Worm (Caenorhabditis elegans) whole organism, L1 larva: Measurements from ENCODE around the gene W02F12.8.
A peak's percentile ranks its signal among the peaks of the same experiment; 100 is the strongest.

Source experiments
- C16A3.4 ChIP-seq: fragments of 150-350 bp; optimal IDR thresholded peaks from 2 replicates; lab custom pipeline; 2014; ENCODE audit warnings: missing biosample characterization, missing genetic modification characterization
- alr-1 ChIP-seq: fragments of 200-800 bp; sonication (Bioruptor generic); optimal IDR thresholded peaks from 2 replicates; lab custom pipeline; 2018; ENCODE audit warnings: borderline replicate concordance, mild to moderate bottlenecking, missing genetic modification characterization, missing compliant biosample characterization
- ama-1 ChIP-seq: fragments of 150-350 bp; optimal IDR thresholded peaks from 2 replicates; lab custom pipeline; 2014
- blmp-1 ChIP-seq: fragments of 150-350 bp; optimal IDR thresholded peaks from 2 replicates; lab custom pipeline; 2014; ENCODE audit warnings: missing biosample characterization, missing genetic modification characterization
- ceh-8 ChIP-seq: fragments of 200-800 bp; sonication (Bioruptor generic); optimal IDR thresholded peaks from 2 replicates; lab custom pipeline; 2018; ENCODE audit warnings: mild to moderate bottlenecking, missing genetic modification characterization, moderate library complexity, missing compliant biosample characterization
- ceh-82 ChIP-seq, 3 experiments: fragments of 150-350 bp in 1 of 3; sonication (generic microtip) in 2 of 3; optimal IDR thresholded peaks; 2 replicates each; lab custom pipeline; 2014 to 2017; ENCODE audit warnings: missing biosample characterization in 3 of 3, missing genetic modification characterization in 3 of 3
- ceh-90 ChIP-seq: sonication (generic microtip); optimal IDR thresholded peaks from 2 replicates; lab custom pipeline; 2016; ENCODE audit warnings: missing genetic modification characterization, missing compliant biosample characterization
- efl-1 ChIP-seq, 4 experiments: fragments of 150-350 bp; optimal IDR thresholded peaks in 3 of 4; peaks in 1 of 4; 1 replicate in 1 of 4; 2 replicates in 3 of 4; lab custom pipeline; 2014; ENCODE audit warnings: missing biosample characterization in 2 of 4, missing genetic modification characterization in 2 of 4, missing genetic modification reagents in 2 of 4
- efl-3 ChIP-seq: fragments of 200-800 bp; sonication (Bioruptor generic); optimal IDR thresholded peaks from 2 replicates; lab custom pipeline; 2018; ENCODE audit warnings: mild to moderate bottlenecking, missing genetic modification characterization, missing compliant biosample characterization
- elt-2 ChIP-seq: sonication (generic microtip); optimal IDR thresholded peaks from 2 replicates; lab custom pipeline; 2016; ENCODE audit warnings: missing genetic modification characterization, mild to moderate bottlenecking, inconsistent platforms, missing compliant biosample characterization, missing genetic modification reagents
- fkh-8 ChIP-seq: sonication (generic microtip); optimal IDR thresholded peaks from 2 replicates; lab custom pipeline; 2016; ENCODE audit warnings: mild to moderate bottlenecking, missing genetic modification characterization, missing compliant biosample characterization
- fos-1 ChIP-seq: fragments of 150-350 bp; optimal IDR thresholded peaks from 2 replicates; lab custom pipeline; 2014; ENCODE audit warnings: missing biosample characterization, missing genetic modification characterization
- hlh-17 ChIP-seq: fragments of 200-800 bp; sonication (Bioruptor generic); optimal IDR thresholded peaks from 2 replicates; lab custom pipeline; 2018; ENCODE audit warnings: missing genetic modification characterization, mild to moderate bottlenecking, missing compliant biosample characterization, moderate library complexity, borderline replicate concordance
- hpl-2 ChIP-seq: fragments of 150-350 bp; optimal IDR thresholded peaks from 2 replicates; lab custom pipeline; 2014; ENCODE audit warnings: missing biosample characterization, missing genetic modification reagents, missing genetic modification characterization
- isw-1 ChIP-seq: fragments of 200-800 bp; sonication (Bioruptor generic); IDR thresholded peaks from 2 replicates; pipeline ENCODE4 v1.3.6; 2022; ENCODE audit warnings: missing genetic modification characterization, missing compliant biosample characterization
- lin-14 ChIP-seq: fragments of 200-800 bp; sonication (Bioruptor generic); optimal IDR thresholded peaks from 2 replicates; lab custom pipeline; 2018; ENCODE audit warnings: mild to moderate bottlenecking, missing genetic modification characterization, moderate library complexity, missing compliant biosample characterization
- lir-3 ChIP-seq: sonication (generic microtip); optimal IDR thresholded peaks from 2 replicates; lab custom pipeline; 2016; ENCODE audit warnings: mild to moderate bottlenecking, missing genetic modification characterization, moderate library complexity, missing compliant biosample characterization; ENCODE audit not compliant: poor library complexity
- mab-9 ChIP-seq: fragments of 200-800 bp; sonication (Bioruptor generic); IDR thresholded peaks from 2 replicates; pipeline ENCODE4 v1.3.6; 2022; ENCODE audit warnings: missing genetic modification reagents, missing genetic modification characterization, missing compliant biosample characterization
- mep-1 ChIP-seq: fragments of 150-350 bp; optimal IDR thresholded peaks from 2 replicates; lab custom pipeline; 2014; ENCODE audit warnings: missing biosample characterization, missing genetic modification characterization
- nhr-11 ChIP-seq: fragments of 150-350 bp; optimal IDR thresholded peaks from 2 replicates; lab custom pipeline; 2014; ENCODE audit warnings: missing biosample characterization, missing genetic modification characterization
- nhr-19 ChIP-seq: fragments of 200-800 bp; sonication (Bioruptor generic); conservative IDR thresholded peaks from 2 replicates; pipeline ENCODE4 v1.3.6; 2022; ENCODE audit warnings: missing genetic modification characterization, missing compliant biosample characterization
- nhr-20 ChIP-seq: sonication (generic microtip); optimal IDR thresholded peaks from 2 replicates; lab custom pipeline; 2016; ENCODE audit warnings: mild to moderate bottlenecking, missing genetic modification characterization, missing compliant biosample characterization
- nhr-76 ChIP-seq: sonication (generic microtip); optimal IDR thresholded peaks from 2 replicates; lab custom pipeline; 2017; ENCODE audit warnings: missing biosample characterization, missing genetic modification characterization
- nhr-84 ChIP-seq: sonication (generic microtip); optimal IDR thresholded peaks from 2 replicates; lab custom pipeline; 2017; ENCODE audit warnings: missing biosample characterization, missing genetic modification characterization
- nhr-85 ChIP-seq: sonication (generic microtip); peaks from one replicate; lab custom pipeline; 2016; ENCODE audit warnings: missing genetic modification characterization, inconsistent platforms, missing compliant biosample characterization
- snpc-4 ChIP-seq: fragments of 150-350 bp; optimal IDR thresholded peaks from 2 replicates; lab custom pipeline; 2014; ENCODE audit warnings: missing biosample characterization, missing genetic modification characterization
- swsn-7 ChIP-seq: sonication (generic microtip); optimal IDR thresholded peaks from 2 replicates; lab custom pipeline; 2016; ENCODE audit warnings: missing genetic modification characterization, missing compliant biosample characterization
- tlp-1 ChIP-seq: fragments of 150-350 bp; optimal IDR thresholded peaks from 2 replicates; lab custom pipeline; 2014; ENCODE audit warnings: missing biosample characterization, missing genetic modification characterization
- unc-130 ChIP-seq: fragments of 150-350 bp; optimal IDR thresholded peaks from 2 replicates; lab custom pipeline; 2017; ENCODE audit warnings: missing biosample characterization, missing genetic modification characterization, inconsistent platforms
- xbp-1 ChIP-seq: sonication (generic microtip); optimal IDR thresholded peaks from 2 replicates; lab custom pipeline; 2016; ENCODE audit warnings: missing genetic modification characterization, missing compliant biosample characterization
- zag-1 ChIP-seq: fragments of 150-350 bp; optimal IDR thresholded peaks from 2 replicates; lab custom pipeline; 2014; ENCODE audit warnings: missing biosample characterization, missing genetic modification characterization
- zip-4 ChIP-seq: fragments of 200-800 bp; sonication (Bioruptor generic); optimal IDR thresholded peaks from 2 replicates; lab custom pipeline; 2018; ENCODE audit warnings: mild to moderate bottlenecking, missing genetic modification characterization, moderate library complexity, missing compliant biosample characterization
- ztf-4 ChIP-seq: fragments of 150-350 bp; optimal IDR thresholded peaks from 2 replicates; lab custom pipeline; 2014; ENCODE audit warnings: missing biosample characterization, missing genetic modification characterization

The W02F12.8 gene

DNA sequence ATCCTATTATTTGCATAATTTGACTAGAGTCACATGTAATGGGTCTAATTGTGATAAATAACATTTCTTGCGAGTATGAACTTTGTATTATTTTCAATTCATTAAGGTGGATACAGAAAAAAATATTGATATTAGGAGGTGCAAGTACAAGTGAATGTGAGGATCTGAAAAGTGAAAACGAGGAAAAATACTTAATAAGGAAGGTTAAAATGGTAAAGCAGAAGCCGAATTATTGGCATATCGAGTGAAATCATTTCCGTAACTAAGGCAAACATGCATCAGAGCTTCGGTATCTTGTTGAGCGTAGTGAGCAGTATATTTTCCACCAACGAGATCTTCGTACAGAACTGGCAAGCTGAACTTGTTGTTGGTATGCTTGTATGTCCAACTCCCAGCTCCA is 9.9 kb upstream of the W02F12.8 start:
- no peak for TF ChIP-seq hlh-17 (GFP tag; lab: Kevin White, UChicago)
- no peak for TF ChIP-seq mab-9 (GFP tag; lab: Robert Waterston, UW)
- no peak for TF ChIP-seq zip-4 (GFP tag; lab: Kevin White, UChicago)
- TF ChIP-seq xbp-1 (tag; lab: Kevin White, UChicago): no peak
- TF ChIP-seq ceh-82 (tag; optimal IDR thresholded peaks at IDR 0.05; lab: Kevin White, UChicago): no peak
- no peak for TF ChIP-seq ceh-90 (tag; lab: Kevin White, UChicago)
- no peak for TF ChIP-seq swsn-7 (tag; lab: Kevin White, UChicago)
- no peak for TF ChIP-seq nhr-76 (tag; lab: Kevin White, UChicago)
- TF ChIP-seq lin-14: no peak
- no peak for TF ChIP-seq snpc-4
- no peak for TF ChIP-seq ztf-4 (tag; lab: Kevin White, UChicago)
- TF ChIP-seq nhr-11: no peak
- no peak for TF ChIP-seq ceh-8 (GFP tag; lab: Kevin White, UChicago)

DNA sequence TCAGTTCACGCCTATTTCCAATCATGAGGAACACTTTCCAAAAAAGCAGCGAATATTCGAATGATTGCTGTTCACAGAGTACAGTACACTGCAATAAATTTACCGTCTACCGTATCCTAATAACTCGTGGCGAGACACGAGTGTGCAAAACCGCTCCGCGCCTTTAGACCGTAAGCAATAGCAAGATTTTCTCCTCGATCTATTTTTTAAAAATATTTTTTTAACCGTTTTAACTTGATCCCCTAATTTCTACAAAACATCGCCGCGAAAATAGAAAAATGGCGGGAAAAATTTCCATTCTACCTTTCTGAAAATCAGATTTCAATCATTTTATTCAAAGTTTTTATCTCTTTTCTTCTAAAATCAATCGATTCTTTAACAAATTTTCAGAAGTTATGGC is 8.1 kb upstream of the W02F12.8 start, which contains the start of gene era-1:
TSS of gene era-1 (plus strand) at position 366 of the 400 bp plus-strand sequence.
- TF ChIP-seq C16A3.4 (no peak), tlp-1 (tag; lab: Kevin White, UChicago) (no peak), ztf-4 (tag; lab: Kevin White, UChicago) (no peak), ama-1 (no peak), alr-1 (tag; lab: Kevin White, UChicago) (no peak), isw-1 (GFP tag; lab: Robert Waterston, UW) (no peak), nhr-84 (tag; lab: Kevin White, UChicago) (no peak)
- TF ChIP-seq, all 84 proteins: peak for 0

DNA sequence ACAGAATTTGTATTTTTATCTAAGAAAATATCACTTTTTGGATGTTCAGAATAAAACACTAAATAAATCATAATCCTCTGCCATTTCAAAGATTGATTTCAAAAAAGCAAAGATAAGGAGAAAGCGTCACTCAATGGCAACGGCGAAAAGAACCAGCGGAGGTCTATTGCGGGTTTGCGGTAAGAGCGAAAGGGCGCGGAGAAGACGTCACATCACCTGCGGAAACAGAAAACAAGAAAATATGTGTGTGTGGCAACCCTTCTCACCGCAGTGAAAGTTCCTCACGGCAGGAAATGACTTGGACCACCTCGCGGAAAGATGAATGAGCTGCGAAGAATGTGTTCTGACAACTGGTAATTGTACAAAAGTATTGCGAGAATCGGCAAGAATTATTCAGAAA is 5.3 kb upstream of the W02F12.8 start:
- TF ChIP-seq nhr-19 (GFP tag; lab: Robert Waterston, UW) (no peak), nhr-20 (no peak), fos-1 (tag; lab: Kevin White, UChicago) (no peak), fkh-8 (no peak), blmp-1 (tag; lab: Kevin White, UChicago) (peak; percentile 91)
- TF ChIP-seq, all 84 proteins: peak for 1

DNA sequence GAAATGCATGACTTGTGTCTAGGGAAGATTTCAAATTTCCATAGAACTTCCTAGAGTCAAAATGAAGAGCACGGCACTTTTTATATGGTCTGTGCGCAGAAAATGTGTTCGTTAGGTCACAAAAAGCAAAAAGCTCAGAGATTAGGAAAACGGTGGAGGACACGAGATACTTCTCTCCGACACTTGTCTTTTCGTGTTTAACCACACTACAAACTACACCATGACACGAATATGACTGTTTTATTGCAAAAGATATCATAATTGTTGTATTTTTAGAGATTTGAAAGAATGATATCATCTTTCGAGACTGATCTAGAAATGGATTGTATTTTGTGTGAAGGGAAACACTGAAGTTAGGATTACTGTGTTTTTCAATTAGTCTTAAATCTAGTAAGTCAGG is 4.5 kb upstream of the W02F12.8 start:
- TF ChIP-seq nhr-85 (tag; lab: Kevin White, UChicago) (peak; percentile 25), ceh-82 (tag; optimal IDR thresholded peaks at IDR 0.05; lab: Kevin White, UChicago) (no peak), mep-1 (tag; lab: Kevin White, UChicago) (no peak), swsn-7 (tag; lab: Kevin White, UChicago) (no peak), xbp-1 (tag; lab: Kevin White, UChicago) (no peak), nhr-20 (peak; percentile 18), unc-130 (tag; lab: Kevin White, UChicago) (no peak), lir-3 (no peak), tlp-1 (tag; lab: Kevin White, UChicago) (no peak)

DNA sequence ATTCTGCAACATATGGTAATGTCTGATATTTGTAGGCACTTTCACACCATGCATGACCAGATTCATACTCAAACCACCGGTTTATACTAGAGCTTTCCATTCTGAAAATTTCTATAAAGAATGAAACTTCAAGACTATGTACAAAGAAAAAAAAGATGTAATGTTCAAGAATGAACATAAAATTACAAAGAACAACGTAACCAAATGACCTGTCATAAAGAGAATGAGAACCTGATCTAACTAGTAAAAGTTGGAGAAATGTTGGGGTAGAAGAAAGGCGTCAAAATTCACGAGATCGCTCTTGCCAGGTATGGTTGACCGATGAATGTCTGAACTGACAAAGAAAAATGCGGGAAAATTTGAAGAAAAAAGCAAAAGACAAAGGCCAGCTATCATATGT is 3.0 kb upstream of the W02F12.8 start, which contains the start of gene W02F12.2:
TSS of gene W02F12.2 (minus strand) at position 101 of the 400 bp plus-strand sequence.
- TF ChIP-seq blmp-1 (tag; lab: Kevin White, UChicago): peak; percentile 18
- no peak for TF ChIP-seq efl-3 (GFP tag; lab: Kevin White, UChicago)
- TF ChIP-seq, all 84 proteins: peak for 1

DNA sequence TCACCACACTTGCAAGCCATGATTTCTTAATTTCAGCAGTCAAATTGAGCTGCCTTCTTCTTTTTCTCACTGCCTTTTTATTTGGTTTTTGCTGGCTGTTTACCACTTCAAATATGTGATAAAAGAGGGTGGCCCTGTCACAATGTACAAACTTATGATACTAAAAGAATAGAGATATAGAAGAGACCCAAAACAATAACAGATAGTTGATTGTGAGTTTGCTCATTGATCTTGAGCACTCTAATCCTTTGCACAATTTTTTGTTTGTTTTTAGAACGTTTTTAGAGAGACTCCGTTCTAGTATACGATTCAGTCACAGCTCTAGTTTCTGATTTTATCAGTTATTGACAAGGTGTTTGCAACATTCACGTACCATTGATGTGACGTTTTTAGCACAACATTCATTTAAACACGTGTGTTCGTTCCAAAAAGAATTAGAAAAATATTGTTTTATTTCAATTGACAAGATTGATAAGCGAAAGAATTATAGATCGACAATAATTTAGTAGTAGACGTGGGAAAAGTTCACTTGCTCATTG is 2.7 kb downstream of the W02F12.8 start, which contains the start of gene mtl-1:
TSS of gene mtl-1 (minus strand) at position 51 of the 539 bp plus-strand sequence.
- no peak for TF ChIP-seq efl-1 (optimal IDR thresholded peaks at IDR 0.05; lab: Kevin White, UChicago)
- TF ChIP-seq efl-1 (GFP tag; optimal IDR thresholded peaks at IDR 0.05 in 1 of 2; lab: Kevin White, UChicago): peak in 1 of 2 experiments; percentile 39
- peak; percentile 53 for TF ChIP-seq elt-2
- no peak for TF ChIP-seq hpl-2 (GFP tag; lab: Kevin White, UChicago)
- no peak for TF ChIP-seq zag-1 (tag; lab: Kevin White, UChicago)
